Fruit fly (Drosophila melanogaster) whole organism, embryonic: ENCODE results near the gene Iru.

Source experiments
- Abd-B ChIP-seq: fragments of 200-800 bp; sonication (Bioruptor generic); optimal IDR thresholded peaks from 2 replicates; lab custom pipeline; 2018; ENCODE audit warnings: missing biosample characterization, mild to moderate bottlenecking, missing genetic modification characterization, moderate library complexity
- Aef1 ChIP-seq: fragments of 200-800 bp; sonication (Bioruptor generic); IDR thresholded peaks from 3 replicates; pipeline ENCODE4 v1.3.6; 2022; ENCODE audit warnings: missing biosample characterization, missing genetic modification characterization
- Asciz ChIP-seq: fragments of 200-800 bp; sonication (Bioruptor generic); optimal IDR thresholded peaks from 2 replicates; lab custom pipeline; 2017; ENCODE audit warnings: missing biosample characterization, mild to moderate bottlenecking, missing genetic modification characterization, missing genetic modification reagents
- Awh ChIP-seq: fragments of 200-800 bp; sonication (Bioruptor generic); IDR thresholded peaks from 2 replicates; pipeline ENCODE4, ENCODE4 v1.3.6; 2022; ENCODE audit warnings: missing biosample characterization, missing genetic modification characterization
- CG10209 ChIP-seq: fragments of 200-800 bp; sonication (Bioruptor generic); optimal IDR thresholded peaks from 3 replicates; lab custom pipeline; 2017; ENCODE audit warnings: missing biosample characterization, mild to moderate bottlenecking, missing genetic modification characterization, missing genetic modification reagents
- CG11093 ChIP-seq: fragments of 200-800 bp; sonication (Bioruptor generic); IDR thresholded peaks from 3 replicates; pipeline ENCODE4 v1.3.6; 2022; ENCODE audit warnings: missing biosample characterization, missing genetic modification characterization
- CG12219 ChIP-seq: fragments of 200-800 bp; sonication (Bioruptor generic); optimal IDR thresholded peaks from 3 replicates; lab custom pipeline; 2018; ENCODE audit warnings: missing biosample characterization, mild to moderate bottlenecking, missing genetic modification characterization
- CG12299 ChIP-seq: fragments of 200-800 bp; sonication (Bioruptor generic); optimal IDR thresholded peaks from 2 replicates; lab custom pipeline; 2018; ENCODE audit warnings: missing biosample characterization, mild to moderate bottlenecking, missing genetic modification characterization
- CG12659 ChIP-seq: fragments of 200-800 bp; sonication (Bioruptor generic); optimal IDR thresholded peaks from 3 replicates; lab custom pipeline; 2017; ENCODE audit warnings: mild to moderate bottlenecking, missing biosample characterization, missing genetic modification reagents, missing genetic modification characterization
- CG13624 ChIP-seq: fragments of 200-800 bp; sonication (Bioruptor generic); optimal IDR thresholded peaks from 2 replicates; lab custom pipeline; 2016; ENCODE audit warnings: missing biosample characterization, missing genetic modification characterization
- CG15269 ChIP-seq: fragments of 200-800 bp; sonication (Bioruptor generic); optimal IDR thresholded peaks from 2 replicates; lab custom pipeline; 2018; ENCODE audit warnings: missing biosample characterization, mild to moderate bottlenecking, missing genetic modification characterization, moderate library complexity
- CG1603 ChIP-seq: fragments of 200-800 bp; sonication (Bioruptor generic); optimal IDR thresholded peaks from 2 replicates; lab custom pipeline; 2019; ENCODE audit warnings: missing biosample characterization, mild to moderate bottlenecking, missing genetic modification characterization, moderate library complexity
- CG16813 ChIP-seq: fragments of 200-800 bp; sonication (Bioruptor generic); IDR thresholded peaks from 3 replicates; pipeline ENCODE4 v1.3.6; 2022; ENCODE audit warnings: missing biosample characterization, missing genetic modification characterization; ENCODE audit not compliant: partially characterized antibody
- CG18011 ChIP-seq: fragments of 200-800 bp; sonication (Bioruptor generic); optimal IDR thresholded peaks from 2 replicates; lab custom pipeline; 2017; ENCODE audit warnings: missing biosample characterization, missing genetic modification characterization, mild to moderate bottlenecking, moderate library complexity, missing genotype
- CG18599 ChIP-seq: fragments of 200-800 bp; sonication (Bioruptor generic); optimal IDR thresholded peaks from 3 replicates; lab custom pipeline; 2017; ENCODE audit warnings: missing biosample characterization, missing genetic modification characterization, mild to moderate bottlenecking, moderate library complexity, missing genetic modification reagents
- CG18619 ChIP-seq: fragments of 200-800 bp; sonication (Bioruptor generic); optimal IDR thresholded peaks from 3 replicates; lab custom pipeline; 2017; ENCODE audit warnings: missing biosample characterization, mild to moderate bottlenecking, missing genetic modification characterization
- CG2712 ChIP-seq: fragments of 200-800 bp; optimal IDR thresholded peaks from 3 replicates; lab custom pipeline; 2019; ENCODE audit warnings: missing biosample characterization, mild to moderate bottlenecking, missing genetic modification characterization, moderate library complexity
- CG30403 ChIP-seq: fragments of 200-800 bp; sonication (Bioruptor generic); optimal IDR thresholded peaks from 3 replicates; lab custom pipeline; 2016; ENCODE audit warnings: missing biosample characterization, missing genetic modification characterization
- CG32532 ChIP-seq: fragments of 200-800 bp; sonication (Bioruptor generic); IDR thresholded peaks from 2 replicates; pipeline ENCODE4 v1.3.6; 2022; ENCODE audit warnings: missing biosample characterization, missing genetic modification characterization
- CG4282 ChIP-seq: fragments of 200-800 bp; sonication (Bioruptor generic); optimal IDR thresholded peaks from 2 replicates; lab custom pipeline; 2016; ENCODE audit warnings: missing biosample characterization, missing genetic modification characterization
- CG4617 ChIP-seq: fragments of 200-800 bp; sonication (Bioruptor generic); optimal IDR thresholded peaks from 3 replicates; lab custom pipeline; 2016; ENCODE audit warnings: missing biosample characterization, missing genetic modification characterization, borderline replicate concordance
- CG4854 ChIP-seq: fragments of 200-800 bp; sonication (Bioruptor generic); optimal IDR thresholded peaks from 2 replicates; lab custom pipeline; 2016; ENCODE audit warnings: missing biosample characterization, missing genetic modification characterization, inconsistent platforms
- CG9215 ChIP-seq: fragments of 200-800 bp; sonication (Bioruptor generic); IDR thresholded peaks from 2 replicates; pipeline ENCODE4 v1.3.6; 2022; ENCODE audit warnings: missing biosample characterization, missing genetic modification characterization
- Chrac-16 ChIP-seq: fragments of 200-800 bp; sonication (Bioruptor generic); optimal IDR thresholded peaks from 3 replicates; lab custom pipeline; 2016; ENCODE audit warnings: missing biosample characterization, missing genetic modification characterization
- Doc2 ChIP-seq: fragments of 200-800 bp; sonication (Bioruptor generic); IDR thresholded peaks from 2 replicates; pipeline ENCODE4 v1.3.6; 2022; ENCODE audit warnings: missing biosample characterization, missing genetic modification characterization
- Doc3 ChIP-seq: fragments of 200-800 bp; sonication (Bioruptor generic); IDR thresholded peaks from 3 replicates; pipeline ENCODE4 v1.3.6; 2022; ENCODE audit warnings: missing biosample characterization, missing genetic modification characterization; ENCODE audit not compliant: partially characterized antibody
- Dref ChIP-seq: fragments of 200-800 bp; sonication (Bioruptor generic); IDR thresholded peaks from 2 replicates; pipeline ENCODE4 v1.3.6; 2022; ENCODE audit warnings: missing biosample characterization, missing genetic modification characterization
- H15 ChIP-seq: fragments of 200-800 bp; sonication (Bioruptor generic); IDR thresholded peaks from 3 replicates; pipeline ENCODE4 v1.3.6; 2022; ENCODE audit warnings: missing biosample characterization, missing genetic modification characterization
- NfI ChIP-seq: fragments of 200-800 bp; sonication (Bioruptor generic); optimal IDR thresholded peaks from 3 replicates; lab custom pipeline; 2018; ENCODE audit warnings: missing biosample characterization, mild to moderate bottlenecking, missing genetic modification characterization, moderate library complexity
- Rfx ChIP-seq: fragments of 200-800 bp; sonication (Bioruptor generic); IDR thresholded peaks from 2 replicates; pipeline ENCODE4 v1.3.6; 2022; ENCODE audit warnings: missing biosample characterization, missing genetic modification characterization
- Side ChIP-seq: fragments of 200-800 bp; sonication (Bioruptor generic); optimal IDR thresholded peaks from 2 replicates; lab custom pipeline; 2016; ENCODE audit warnings: missing biosample characterization, missing genetic modification characterization
- Sox100B ChIP-seq: fragments of 200-800 bp; sonication (Bioruptor generic); optimal IDR thresholded peaks from 3 replicates; lab custom pipeline; 2018; ENCODE audit warnings: missing biosample characterization, mild to moderate bottlenecking, missing genetic modification characterization
- Sox102F ChIP-seq: fragments of 200-800 bp; sonication (Bioruptor generic); optimal IDR thresholded peaks from 2 replicates; lab custom pipeline; 2018; ENCODE audit warnings: missing biosample characterization, mild to moderate bottlenecking, missing genetic modification characterization, moderate library complexity
- Spps ChIP-seq: fragments of 200-800 bp; sonication (Bioruptor generic); optimal IDR thresholded peaks from 2 replicates; lab custom pipeline; 2018; ENCODE audit warnings: missing biosample characterization, mild to moderate bottlenecking, missing genetic modification characterization
- ac ChIP-seq: fragments of 200-800 bp; sonication (Bioruptor generic); optimal IDR thresholded peaks from 3 replicates; lab custom pipeline; 2017; ENCODE audit warnings: missing biosample characterization, mild to moderate bottlenecking, missing genetic modification characterization
- bbx ChIP-seq: fragments of 200-800 bp; sonication (Bioruptor generic); IDR thresholded peaks from 2 replicates; pipeline ENCODE4 v1.3.6; 2022; ENCODE audit warnings: missing biosample characterization, missing genetic modification characterization; ENCODE audit not compliant: partially characterized antibody
- cad ChIP-seq: fragments of >200 bp; optimal IDR thresholded peaks from 2 replicates; lab custom pipeline; 2017; ENCODE audit warnings: missing biosample characterization, missing genetic modification characterization
- crp ChIP-seq, 2 experiments: fragments of 200-800 bp; sonication (Bioruptor generic); optimal IDR thresholded peaks; 2 replicates in 1 of 2; 3 replicates in 1 of 2; lab custom pipeline; 2017; ENCODE audit warnings: missing biosample characterization in 2 of 2, missing genetic modification characterization in 2 of 2, mild to moderate bottlenecking in 1 of 2, moderate library complexity in 1 of 2
- eve ChIP-seq, 2 experiments: fragments of >200 bp; optimal IDR thresholded peaks; 2 replicates each; lab custom pipeline; 2017; ENCODE audit warnings: missing biosample characterization in 2 of 2, missing genetic modification characterization in 2 of 2
- fd3F ChIP-seq: fragments of 200-800 bp; sonication (Bioruptor generic); optimal IDR thresholded peaks from 2 replicates; lab custom pipeline; 2018; ENCODE audit warnings: missing biosample characterization, mild to moderate bottlenecking, missing genetic modification characterization, moderate library complexity
- fd96Cb ChIP-seq: fragments of 200-800 bp; sonication (Bioruptor generic); optimal IDR thresholded peaks from 2 replicates; lab custom pipeline; 2018; ENCODE audit warnings: missing biosample characterization, mild to moderate bottlenecking, missing genetic modification characterization, moderate library complexity
- lbe ChIP-seq: fragments of 200-800 bp; sonication (Bioruptor generic); optimal IDR thresholded peaks from 2 replicates; lab custom pipeline; 2016; ENCODE audit warnings: missing biosample characterization, mild to moderate bottlenecking, missing genetic modification characterization
- oc ChIP-seq: fragments of 200-800 bp; sonication (Bioruptor generic); optimal IDR thresholded peaks from 2 replicates; lab custom pipeline; 2018; ENCODE audit warnings: missing biosample characterization, mild to moderate bottlenecking, missing genetic modification characterization, moderate library complexity
- p53 ChIP-seq: fragments of 200-800 bp; sonication (Bioruptor generic); optimal IDR thresholded peaks from 2 replicates; lab custom pipeline; 2016; ENCODE audit warnings: missing biosample characterization, missing genetic modification characterization
- psq ChIP-seq: fragments of 200-800 bp; sonication (Bioruptor generic); optimal IDR thresholded peaks from 2 replicates; lab custom pipeline; 2017; ENCODE audit warnings: missing biosample characterization, missing genetic modification characterization
- pum ChIP-seq: fragments of 200-800 bp; sonication (Bioruptor generic); optimal IDR thresholded peaks from 2 replicates; lab custom pipeline; 2016; ENCODE audit warnings: missing biosample characterization, missing genetic modification characterization
- salm ChIP-seq: fragments of 200-800 bp; sonication (Bioruptor generic); optimal IDR thresholded peaks from 2 replicates; lab custom pipeline; 2018; ENCODE audit warnings: missing biosample characterization, mild to moderate bottlenecking, missing genetic modification characterization
- ssp ChIP-seq: fragments of 200-800 bp; sonication (Bioruptor generic); IDR thresholded peaks from 2 replicates; pipeline ENCODE4 v1.3.6; 2022; ENCODE audit warnings: missing biosample characterization, missing genetic modification characterization
- ttk ChIP-seq: fragments of 200-800 bp; sonication (Bioruptor generic); IDR thresholded peaks from 2 replicates; pipeline ENCODE4 v2.1.2; 2022; ENCODE audit warnings: missing biosample characterization, missing genetic modification characterization
- z ChIP-seq: fragments of 200-800 bp; sonication (Bioruptor generic); IDR thresholded peaks from 3 replicates; pipeline ENCODE4 v1.3.6; 2022; ENCODE audit warnings: missing biosample characterization, missing genetic modification characterization

Gene Iru

DNA sequence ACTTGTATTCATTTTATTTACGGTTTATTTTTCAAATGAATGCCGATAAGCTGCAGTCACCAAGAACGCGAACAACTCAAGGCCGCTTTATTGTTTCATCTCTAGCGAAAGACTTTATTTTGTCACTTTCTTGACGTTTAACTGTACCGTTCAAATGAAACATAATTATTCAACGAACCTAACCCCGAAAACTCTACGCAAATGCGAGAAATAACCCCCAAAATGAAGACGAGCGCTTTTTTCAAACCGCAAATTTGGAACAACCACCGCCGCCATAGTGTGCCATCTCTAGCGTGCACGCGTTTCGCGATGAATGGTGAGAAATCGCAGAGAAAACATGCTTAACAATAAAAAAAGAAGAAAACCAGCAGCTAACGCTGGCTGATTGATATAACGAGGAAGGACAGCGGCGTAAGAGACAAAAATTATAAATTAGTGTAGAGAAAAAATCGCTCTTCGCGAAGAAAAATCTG is 21.6 kb upstream of the Iru start, which contains the start of gene CG11970 (continued):
- TF ChIP-seq Side (GFP tag; lab: Kevin White, UChicago) (peak; percentile 30), CG4854 (GFP tag; lab: Kevin White, UChicago) (no peak), Asciz (no peak), CG18599 (no peak), CG10209 (GFP tag; lab: Kevin White, UChicago) (no peak), crp (GFP tag; optimal IDR thresholded peaks at IDR 0.05; lab: Kevin White, UChicago) (no peak), fd3F (GFP tag; lab: Kevin White, UChicago) (no peak), fd96Cb (tag; lab: Kevin White, UChicago) (no peak), Rfx (GFP tag; lab: Robert Waterston, UW) (peak; percentile 56; the same call in 1 of the 2 replicates), CG12659 (GFP tag; lab: Kevin White, UChicago) (peak; percentile 30), CG4617 (GFP tag; lab: Kevin White, UChicago) (peak; percentile 69), CG11093 (no peak), bbx (GFP tag; lab: Robert Waterston, UW) (0 out of 2 replicates have a peak, but pooled peaks have one; percentile 28), CG32532 (GFP tag; lab: Robert Waterston, UW) (peak; percentile 43; the same call in 1 of the 2 replicates), oc (tag; lab: Kevin White, UChicago) (no peak), ttk (GFP tag; lab: Robert Waterston, UW) (no peak), CG13624 (GFP tag; lab: Kevin White, UChicago) (no peak), psq (GFP tag; lab: Kevin White, UChicago) (no peak), CG15269 (no peak), CG12299 (no peak), CG4282 (no peak), Aef1 (GFP tag; lab: Robert Waterston, UW) (peak; percentile 48; the same call in 1 of the 3 replicates), z (GFP tag; lab: Robert Waterston, UW) (no peak), CG30403 (GFP tag; lab: Kevin White, UChicago) (peak; percentile 67), Chrac-16 (GFP tag; lab: Kevin White, UChicago) (peak; percentile 36), CG16813 (GFP tag; lab: Robert Waterston, UW) (peak; percentile 65), pum (GFP tag; lab: Kevin White, UChicago) (peak; percentile 21), salm (tag; lab: Kevin White, UChicago) (no peak), Doc2 (GFP tag; lab: Robert Waterston, UW) (no peak), Sox100B (no peak), CG9215 (GFP tag; lab: Robert Waterston, UW) (peak; percentile 61), CG1603 (no peak), eve (GFP tag; optimal IDR thresholded peaks at IDR 0.05; lab: Kevin White, UChicago) (no peak), ssp (0 out of 2 replicates have a peak, but pooled peaks have one; percentile 10), p53 (GFP tag; lab: Kevin White, UChicago) (peak; percentile 16), H15 (no peak), lbe (no peak), Awh (GFP tag; lab: Robert Waterston, UW) (no peak), CG18011 (GFP tag; lab: Kevin White, UChicago) (peak; percentile 30), CG2712 (tag; lab: Kevin White, UChicago) (peak; percentile 40), ac (no peak), Doc3 (GFP tag; lab: Robert Waterston, UW) (peak; percentile 60; the same call in 2 of the 3 replicates), NfI (GFP tag; lab: Kevin White, UChicago) (peak; percentile 18), cad (GFP tag; lab: Kevin White, UChicago) (no peak), CG12219 (GFP tag; lab: Kevin White, UChicago) (no peak), Sox102F (GFP tag; lab: Kevin White, UChicago) (no peak), Dref (GFP tag; lab: Robert Waterston, UW) (peak; percentile 57), CG18619 (GFP tag; lab: Kevin White, UChicago) (peak; percentile 22), Spps (tag; lab: Kevin White, UChicago) (no peak), Abd-B (peak; percentile 12)
